Worm (Caenorhabditis elegans) whole organism, mixed stage, embryonic: Measurements from ENCODE around the gene dos-2.

Experiments
- drap-1 ChIP-seq: fragments of 200-800 bp; sonication (Bioruptor generic); optimal IDR thresholded peaks from 3 replicates; lab custom pipeline; 2018; ENCODE audit warnings: mild to moderate bottlenecking, missing genetic modification characterization, missing compliant biosample characterization
- lin-13 ChIP-seq: fragments of 150-350 bp; optimal IDR thresholded peaks from 2 replicates; lab custom pipeline; 2014; ENCODE audit warnings: missing biosample characterization, missing genetic modification characterization
- nhr-237 ChIP-seq: fragments of 150-350 bp; optimal IDR thresholded peaks from 2 replicates; lab custom pipeline; 2014; ENCODE audit warnings: missing biosample characterization, missing genetic modification characterization
- nhr-28 ChIP-seq: fragments of 150-350 bp; optimal IDR thresholded peaks from 2 replicates; lab custom pipeline; 2014; ENCODE audit warnings: missing biosample characterization, missing genetic modification characterization
- nhr-76 ChIP-seq: sonication (generic microtip); optimal IDR thresholded peaks from 2 replicates; lab custom pipeline; 2017; ENCODE audit warnings: missing biosample characterization, missing genetic modification characterization
- pha-4 ChIP-seq: fragments of 150-350 bp; optimal IDR thresholded peaks from 2 replicates; lab custom pipeline; 2018; ENCODE audit warnings: missing biosample characterization, missing genetic modification reagents, missing genetic modification characterization
- snpc-4 ChIP-seq: fragments of 150-350 bp; optimal IDR thresholded peaks from 2 replicates; lab custom pipeline; 2014; ENCODE audit warnings: missing biosample characterization, missing genetic modification characterization
- unc-62 ChIP-seq: fragments of 150-350 bp; optimal IDR thresholded peaks from 2 replicates; lab custom pipeline; 2014; ENCODE audit warnings: missing biosample characterization, missing genetic modification reagents, missing genetic modification characterization

DNA sequence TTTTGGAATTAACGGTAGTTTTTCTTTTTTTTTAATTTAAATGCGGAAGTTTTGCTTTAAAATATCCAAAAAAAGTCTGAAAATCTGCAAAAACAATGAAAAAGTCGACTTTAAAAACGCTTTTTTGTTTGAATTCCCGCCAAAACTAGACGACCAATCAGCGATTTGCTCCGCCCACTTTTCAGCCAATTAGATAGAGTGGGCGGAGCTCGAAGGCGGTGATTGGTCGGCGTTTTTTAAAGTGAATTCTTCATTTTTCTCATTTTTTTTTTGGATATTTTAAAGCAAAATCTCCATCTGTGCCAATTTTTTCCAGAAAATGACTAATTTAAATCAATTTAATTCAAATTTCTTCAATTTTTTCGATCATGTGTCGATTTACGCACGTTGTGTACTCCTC, 44.8 kb upstream of the dos-2 start:
- TF ChIP-seq lin-13 (tag; lab: Kevin White, UChicago) (no peak), nhr-76 (tag; lab: Kevin White, UChicago) (no peak), snpc-4 (tag; lab: Kevin White, UChicago) (no peak), nhr-237 (tag; lab: Kevin White, UChicago) (no peak), nhr-28 (tag; lab: Kevin White, UChicago) (no peak), drap-1 (GFP tag; lab: Kevin White, UChicago) (no peak), pha-4 (tag; lab: Kevin White, UChicago) (no peak), unc-62 (GFP tag; lab: Kevin White, UChicago) (no peak)
